Worm (Caenorhabditis elegans): ENCODE data around the gene T05C1.5.

Gene T05C1.5

ce11 chrII:4468897-4469459, 21.7 kb downstream of the T05C1.5 start (continued):
- no peak for TF ChIP-seq php-3 (GFP tag; IDR thresholded peaks at IDR 0.05)
- TF ChIP-seq spr-3 (GFP tag; optimal IDR thresholded peaks at IDR 0.05) = no peak
- TF ChIP-seq dmd-8 (GFP tag; IDR thresholded peaks at IDR 0.05) = no peak
- TF ChIP-seq aha-1 (tag) = peak; percentile 97
- no peak for TF ChIP-seq mep-1 (tag; optimal IDR thresholded peaks at IDR 0.05)
- TF ChIP-seq nhr-102 (tag; optimal IDR thresholded peaks at IDR 0.05) = no peak
- no peak for TF ChIP-seq unc-62 (GFP tag; optimal IDR thresholded peaks at IDR 0.05 in 1 of 2)
- no peak for TF ChIP-seq unc-62 (tag; optimal IDR thresholded peaks at IDR 0.05)
- TF ChIP-seq zfp-3 (GFP tag; conservative IDR thresholded peaks at IDR 0.05) = no peak
- TF ChIP-seq ceh-32 (tag; optimal IDR thresholded peaks at IDR 0.05; ENCODE audit: poor library complexity) = no peak
- TF ChIP-seq arid-1 (GFP tag; conservative IDR thresholded peaks at IDR 0.05) = no peak
- no peak for TF ChIP-seq F49E8.2 (tag; optimal IDR thresholded peaks at IDR 0.05; ENCODE audit: borderline replicate concordance)
- no peak for TF ChIP-seq F26F4.8 (GFP tag; conservative IDR thresholded peaks at IDR 0.05)
- TF ChIP-seq ctbp-1 (GFP tag; IDR thresholded peaks at IDR 0.05) = no peak
- TF ChIP-seq ceh-28 (tag; optimal IDR thresholded peaks at IDR 0.05) = no peak
- no peak for TF ChIP-seq skn-1 (tag; optimal IDR thresholded peaks at IDR 0.05)
- no peak for TF ChIP-seq nhr-48 (tag; optimal IDR thresholded peaks at IDR 0.05)
- peak; percentile 53 for TF ChIP-seq pqm-1 (tag; optimal IDR thresholded peaks at IDR 0.05)
- TF ChIP-seq spr-1 (tag; optimal IDR thresholded peaks at IDR 0.05) = no peak
- TF ChIP-seq F44E2.7 (GFP tag; IDR thresholded peaks at IDR 0.05) = no peak
- TF ChIP-seq set-16 (GFP tag; IDR thresholded peaks at IDR 0.05) = no peak
- TF ChIP-seq cey-2 (tag; optimal IDR thresholded peaks at IDR 0.05; ENCODE audit: borderline replicate concordance, insufficient read depth) = no peak
- no peak for TF ChIP-seq ZK546.5 (tag; optimal IDR thresholded peaks at IDR 0.05)
- TF ChIP-seq zip-11 (GFP tag; IDR thresholded peaks at IDR 0.05) = no peak
- no peak for TF ChIP-seq ZK337.2 (GFP tag; IDR thresholded peaks at IDR 0.05)
- TF ChIP-seq mxl-3 (GFP tag; optimal IDR thresholded peaks at IDR 0.05) = peak; percentile 61
- TF ChIP-seq nhr-111 (GFP tag; optimal IDR thresholded peaks at IDR 0.05) = no peak

ce11 chrII:4467869-4468268, 22.8 kb downstream of the T05C1.5 start, which contains the start of gene W06B4.2:
W06B4.2 (plus strand) TSS chrII:4468169.
- no peak for TF ChIP-seq egl-27 (tag; optimal IDR thresholded peaks at IDR 0.05)
- TF ChIP-seq daf-16 (GFP tag; optimal IDR thresholded peaks at IDR 0.05) = no peak
- no peak for TF ChIP-seq daf-16 (tag; optimal IDR thresholded peaks at IDR 0.05)
- TF ChIP-seq nhr-76 (tag; optimal IDR thresholded peaks at IDR 0.05) = no peak
- no peak for TF ChIP-seq ceh-62 (tag; optimal IDR thresholded peaks at IDR 0.05)
- TF ChIP-seq daf-8 (GFP tag; IDR thresholded peaks at IDR 0.05) = no peak
- no peak for TF ChIP-seq gei-8 (GFP tag; optimal IDR thresholded peaks at IDR 0.05)
- no peak for TF ChIP-seq ZK546.5 (tag; optimal IDR thresholded peaks at IDR 0.05)
- no peak for TF ChIP-seq daf-12 (tag; optimal IDR thresholded peaks at IDR 0.05)
- TF ChIP-seq skn-1 (tag; optimal IDR thresholded peaks at IDR 0.05) = no peak
- TF ChIP-seq vab-7 (GFP tag; IDR thresholded peaks at IDR 0.05) = no peak
- TF ChIP-seq Y48G9A.11 (GFP tag; IDR thresholded peaks at IDR 0.05) = no peak
- no peak for TF ChIP-seq fkh-10 (GFP tag; optimal IDR thresholded peaks at IDR 0.05)
- TF ChIP-seq daf-19 (GFP tag; conservative IDR thresholded peaks at IDR 0.05) = no peak
- TF ChIP-seq zip-2 (tag; optimal IDR thresholded peaks at IDR 0.05) = no peak
- TF ChIP-seq sdz-12 (GFP tag; optimal IDR thresholded peaks at IDR 0.05) = no peak
- TF ChIP-seq lsy-2 (tag; optimal IDR thresholded peaks at IDR 0.05) = no peak
- TF ChIP-seq mxl-2 (GFP tag; conservative IDR thresholded peaks at IDR 0.05) = no peak

Measured in whole organism, L4 larva.